Worm (Caenorhabditis elegans): Measurements from ENCODE around the gene tbh-1.

ce11 chrX:15507830-15508347, 3.2 kb upstream of the tbh-1 start, which contains the start of gene zipt-7.2:
- peak in 1 of 2 experiments; percentile 44 for TF ChIP-seq unc-62 (GFP tag; optimal IDR thresholded peaks at IDR 0.05 in 1 of 2)
- no peak for TF ChIP-seq unc-62 (tag; optimal IDR thresholded peaks at IDR 0.05)
- no peak for TF ChIP-seq mxl-3 (GFP tag; optimal IDR thresholded peaks at IDR 0.05)
- TF ChIP-seq ama-1 (optimal IDR thresholded peaks at IDR 0.05) = no peak
- no peak for TF ChIP-seq vab-7 (GFP tag; IDR thresholded peaks at IDR 0.05)
- TF ChIP-seq tra-1 (GFP tag; IDR thresholded peaks at IDR 0.05) = no peak

All from whole organism, L4 larva.